Worm (Caenorhabditis elegans): Measurements from ENCODE around the gene hmg-12.

The hmg-12 gene

ce11 chrII:11916945-11917344 is 632 bp downstream of the hmg-12 start:
- TF ChIP-seq ttx-3 (tag; optimal IDR thresholded peaks at IDR 0.05) (no peak), lin-11 (tag; optimal IDR thresholded peaks at IDR 0.05) (no peak), ceh-14 (tag; optimal IDR thresholded peaks at IDR 0.05) (no peak), ceh-48 (tag; optimal IDR thresholded peaks at IDR 0.05) (no peak), K02D7.2 (tag; optimal IDR thresholded peaks at IDR 0.05) (no peak), ceh-30 (tag; optimal IDR thresholded peaks at IDR 0.05) (no peak), sdc-2 (tag; optimal IDR thresholded peaks at IDR 0.05) (no peak), elt-4 (tag; optimal IDR thresholded peaks at IDR 0.05) (no peak), hlh-15 (tag; optimal IDR thresholded peaks at IDR 0.05) (no peak), hlh-30 (tag; optimal IDR thresholded peaks at IDR 0.05; ENCODE audit: insufficient read depth) (no peak), gmeb-2 (tag; optimal IDR thresholded peaks at IDR 0.05) (no peak), ceh-6 (GFP tag; optimal IDR thresholded peaks at IDR 0.05) (no peak), ceh-31 (tag; optimal IDR thresholded peaks at IDR 0.05) (no peak), nhr-11 (tag; optimal IDR thresholded peaks at IDR 0.05) (no peak), zip-5 (tag; optimal IDR thresholded peaks at IDR 0.05) (no peak), pax-1 (tag; optimal IDR thresholded peaks at IDR 0.05) (no peak)

- TF ChIP-seq tbx-2 (tag; optimal IDR thresholded peaks at IDR 0.05) (no peak), ceh-34 (tag; optimal IDR thresholded peaks at IDR 0.05) (no peak), ceh-18 (tag; optimal IDR thresholded peaks at IDR 0.05) (no peak), lin-11 (tag; optimal IDR thresholded peaks at IDR 0.05) (no peak), ref-2 (tag; optimal IDR thresholded peaks at IDR 0.05) (no peak), dve-1 (tag; optimal IDR thresholded peaks at IDR 0.05) (no peak), fax-1 (tag; optimal IDR thresholded peaks at IDR 0.05) (no peak), ceh-31 (tag; optimal IDR thresholded peaks at IDR 0.05) (no peak), ets-4 (tag; optimal IDR thresholded peaks at IDR 0.05) (no peak), nhr-232 (tag; optimal IDR thresholded peaks at IDR 0.05) (no peak), F13H6.1 (tag; optimal IDR thresholded peaks at IDR 0.05) (no peak), lim-6 (tag; optimal IDR thresholded peaks at IDR 0.05) (no peak)
Measured at ce11 chrII:11917530-11917952, 1.2 kb downstream of the hmg-12 start.

- TF ChIP-seq ceh-34 (tag; optimal IDR thresholded peaks at IDR 0.05): peak; percentile 1
- no peak for TF ChIP-seq unc-55 (GFP tag; optimal IDR thresholded peaks at IDR 0.05)
- no peak for TF ChIP-seq ama-1 (optimal IDR thresholded peaks at IDR 0.05)
- TF ChIP-seq nfya-1 (tag; optimal IDR thresholded peaks at IDR 0.05): no peak
- TF ChIP-seq dve-1 (tag; optimal IDR thresholded peaks at IDR 0.05): peak; percentile 14
- no peak for TF ChIP-seq elt-2 (tag; optimal IDR thresholded peaks at IDR 0.05)
- no peak for TF ChIP-seq ceh-6 (GFP tag; optimal IDR thresholded peaks at IDR 0.05)
- TF ChIP-seq madf-2 (tag; optimal IDR thresholded peaks at IDR 0.05): no peak
- no peak for TF ChIP-seq ets-4 (tag; optimal IDR thresholded peaks at IDR 0.05)
- TF ChIP-seq ceh-9 (tag; optimal IDR thresholded peaks at IDR 0.05): no peak
- TF ChIP-seq mec-3 (tag; optimal IDR thresholded peaks at IDR 0.05; ENCODE audit: borderline replicate concordance): no peak
- TF ChIP-seq hlh-8 (tag; optimal IDR thresholded peaks at IDR 0.05): no peak
- no peak for TF ChIP-seq pros-1 (tag; optimal IDR thresholded peaks at IDR 0.05)
- no peak for TF ChIP-seq ceh-45 (GFP tag; IDR thresholded peaks at IDR 0.05)
Measured at ce11 chrII:11922757-11923538, 6.6 kb downstream of the hmg-12 start.

ce11 chrII:11923620-11924298 is 7.4 kb downstream of the hmg-12 start:
- TF ChIP-seq mec-3 (tag; optimal IDR thresholded peaks at IDR 0.05; ENCODE audit: borderline replicate concordance) (no peak), elt-2 (tag; optimal IDR thresholded peaks at IDR 0.05) (no peak), rnt-1 (tag; optimal IDR thresholded peaks at IDR 0.05) (no peak), hlh-30 (tag; optimal IDR thresholded peaks at IDR 0.05; ENCODE audit: insufficient read depth) (peak; percentile 47), tbx-7 (tag; optimal IDR thresholded peaks at IDR 0.05) (no peak), ceh-34 (tag; optimal IDR thresholded peaks at IDR 0.05) (no peak), dve-1 (tag; optimal IDR thresholded peaks at IDR 0.05) (peak; percentile 29), hlh-8 (tag; optimal IDR thresholded peaks at IDR 0.05) (no peak), pat-9 (tag; optimal IDR thresholded peaks at IDR 0.05) (no peak)
